Fruit fly (Drosophila melanogaster) whole organism, wandering third instar larva: ENCODE results near the gene dj-1beta.

Experiments
- Abd-B ChIP-seq: fragments of >200 bp; optimal IDR thresholded peaks from 2 replicates; lab custom pipeline; 2017; ENCODE audit warnings: missing biosample characterization, missing genetic modification characterization
- CG32264 ChIP-seq: fragments of 200-800 bp; sonication (Bioruptor generic); optimal IDR thresholded peaks from 2 replicates; lab custom pipeline; 2016; ENCODE audit warnings: missing biosample characterization, missing genetic modification characterization
- CG9705 ChIP-seq: fragments of 200-800 bp; sonication (Bioruptor generic); optimal IDR thresholded peaks from 2 replicates; lab custom pipeline; 2018; ENCODE audit warnings: missing biosample characterization, mild to moderate bottlenecking, missing genetic modification characterization
- CrebA ChIP-seq: fragments of 200-800 bp; sonication (Bioruptor generic); optimal IDR thresholded peaks from 2 replicates; lab custom pipeline; 2016; ENCODE audit warnings: missing biosample characterization, mild to moderate bottlenecking, missing genetic modification characterization, borderline replicate concordance
- Dfd ChIP-seq: fragments of >200 bp; optimal IDR thresholded peaks from 2 replicates; lab custom pipeline; 2017; ENCODE audit warnings: missing biosample characterization, missing genetic modification characterization
- Dif ChIP-seq: fragments of 200-275, 200-300 bp; sonication (Bioruptor generic); optimal IDR thresholded peaks from 2 replicates; lab custom pipeline; 2018; ENCODE audit warnings: missing biosample characterization, missing genetic modification characterization; ENCODE audit not compliant: partially characterized antibody
- HLH106 ChIP-seq: fragments of 200-800 bp; optimal IDR thresholded peaks from 3 replicates; lab custom pipeline; 2019; ENCODE audit warnings: missing biosample characterization, mild to moderate bottlenecking, missing genetic modification characterization, moderate library complexity
- Hnf4 ChIP-seq: fragments of 200-800 bp; sonication (Bioruptor generic); optimal IDR thresholded peaks from 2 replicates; lab custom pipeline; 2016; ENCODE audit warnings: missing biosample characterization, mild to moderate bottlenecking, missing genetic modification characterization
- Hr78 ChIP-seq: fragments of >200 bp; optimal IDR thresholded peaks from 2 replicates; lab custom pipeline; 2017; ENCODE audit warnings: missing biosample characterization, missing genetic modification characterization
- Hr83 ChIP-seq: fragments of 200-300 bp; sonication (Bioruptor generic); optimal IDR thresholded peaks from 2 replicates; lab custom pipeline; 2016; ENCODE audit warnings: missing biosample characterization, mild to moderate bottlenecking, missing genetic modification characterization, moderate library complexity; ENCODE audit not compliant: poor library complexity, severe bottlenecking
- Jra ChIP-seq: sonication (Bioruptor generic); optimal IDR thresholded peaks from 2 replicates; lab custom pipeline; 2016; ENCODE audit warnings: missing biosample characterization, missing genetic modification characterization
- Mio ChIP-seq: sonication (Bioruptor generic); optimal IDR thresholded peaks from 2 replicates; lab custom pipeline; 2016; ENCODE audit warnings: missing biosample characterization, missing genetic modification characterization
- Myc ChIP-seq: fragments of >200 bp; optimal IDR thresholded peaks from 2 replicates; lab custom pipeline; 2017
- N ChIP-seq: fragments of >200 bp; optimal IDR thresholded peaks from 2 replicates; lab custom pipeline; 2018; ENCODE audit warnings: missing biosample characterization, missing external identifiers, missing genetic modification characterization
- OdsH ChIP-seq: fragments of 200-800 bp; sonication (Bioruptor generic); optimal IDR thresholded peaks from 2 replicates; lab custom pipeline; 2016; ENCODE audit warnings: missing biosample characterization, mild to moderate bottlenecking, missing genetic modification characterization
- Rel ChIP-seq, 2 experiments: fragments of 200-800 bp; sonication (Bioruptor generic) in 1 of 2; optimal IDR thresholded peaks; 2 replicates in 1 of 2; 3 replicates in 1 of 2; lab custom pipeline; 2016 to 2019; ENCODE audit warnings: mild to moderate bottlenecking in 2 of 2, missing biosample characterization in 2 of 2, missing genetic modification characterization in 2 of 2, moderate library complexity in 1 of 2
- Sp1 ChIP-seq: fragments of 200-800 bp; sonication (Bioruptor generic); optimal IDR thresholded peaks from 3 replicates; lab custom pipeline; 2019; ENCODE audit warnings: missing biosample characterization, mild to moderate bottlenecking, missing genetic modification characterization, moderate library complexity
- Vsx2 ChIP-seq: fragments of 200-300, 225-300 bp; sonication (Bioruptor generic); optimal IDR thresholded peaks from 2 replicates; lab custom pipeline; 2018; ENCODE audit warnings: missing biosample characterization, missing genetic modification characterization; ENCODE audit not compliant: partially characterized antibody
- br ChIP-seq: fragments of 200-800 bp; sonication (Bioruptor generic); optimal IDR thresholded peaks from 2 replicates; lab custom pipeline; 2016; ENCODE audit warnings: missing biosample characterization, missing genetic modification characterization
- dl ChIP-seq, 2 experiments: fragments of 175-275, 200-275 bp in 1 of 2; fragments of 200-275 bp in 1 of 2; sonication (Bioruptor generic); optimal IDR thresholded peaks; lab custom pipeline; 2018; ENCODE audit warnings: mild to moderate bottlenecking in 2 of 2, missing biosample characterization in 2 of 2, missing genetic modification characterization in 2 of 2, moderate library complexity in 2 of 2; ENCODE audit not compliant: partially characterized antibody in 2 of 2, insufficient read depth in 1 of 2
- dmrt93B ChIP-seq: fragments of 200-800 bp; sonication (Bioruptor generic); optimal IDR thresholded peaks from 2 replicates; lab custom pipeline; 2018; ENCODE audit warnings: missing biosample characterization, mild to moderate bottlenecking, missing genetic modification characterization
- ey ChIP-seq: fragments of 200-800 bp; sonication (Bioruptor generic); optimal IDR thresholded peaks from 2 replicates; lab custom pipeline; 2016; ENCODE audit warnings: missing biosample characterization, missing genetic modification characterization
- foxo ChIP-seq, 2 experiments: fragments of 200-800 bp; sonication (Bioruptor generic); optimal IDR thresholded peaks; 2 replicates in 1 of 2; 3 replicates in 1 of 2; lab custom pipeline; 2016 to 2017; ENCODE audit warnings: missing biosample characterization in 2 of 2, missing genetic modification characterization in 2 of 2
- fru ChIP-seq: fragments of 200-800 bp; sonication (Bioruptor generic); optimal IDR thresholded peaks from 3 replicates; lab custom pipeline; 2016; ENCODE audit warnings: missing biosample characterization, mild to moderate bottlenecking, missing genetic modification characterization
- h ChIP-seq: fragments of 200-800 bp; sonication (Bioruptor generic); optimal IDR thresholded peaks from 3 replicates; lab custom pipeline; 2016; ENCODE audit warnings: missing biosample characterization, mild to moderate bottlenecking, missing genetic modification characterization
- jim ChIP-seq: fragments of 175-275, 200-325 bp; sonication (Bioruptor generic); optimal IDR thresholded peaks from 2 replicates; lab custom pipeline; 2016; ENCODE audit warnings: missing biosample characterization, mild to moderate bottlenecking, missing genetic modification characterization
- lola ChIP-seq: fragments of >200 bp; optimal IDR thresholded peaks from 2 replicates; lab custom pipeline; 2017; ENCODE audit warnings: missing biosample characterization, missing genetic modification characterization
- psq ChIP-seq: fragments of 200-800 bp; sonication (Bioruptor generic); optimal IDR thresholded peaks from 3 replicates; lab custom pipeline; 2017; ENCODE audit warnings: missing biosample characterization, mild to moderate bottlenecking, missing genetic modification characterization, moderate library complexity
- rgr ChIP-seq: fragments of 200-800 bp; sonication (Bioruptor generic); optimal IDR thresholded peaks from 3 replicates; lab custom pipeline; 2016; ENCODE audit warnings: missing biosample characterization, mild to moderate bottlenecking, missing genetic modification characterization
- sage ChIP-seq: fragments of 200-800 bp; sonication (Bioruptor generic); optimal IDR thresholded peaks from 2 replicates; lab custom pipeline; 2016; ENCODE audit warnings: missing biosample characterization, mild to moderate bottlenecking, missing genetic modification characterization
- sv ChIP-seq: fragments of 200-800 bp; sonication (Bioruptor generic); optimal IDR thresholded peaks from 3 replicates; lab custom pipeline; 2016; ENCODE audit warnings: missing biosample characterization, missing genetic modification characterization
- tai ChIP-seq: sonication (Bioruptor generic); optimal IDR thresholded peaks from 2 replicates; lab custom pipeline; 2016; ENCODE audit warnings: missing biosample characterization, missing genetic modification characterization
- usp ChIP-seq: fragments of >200 bp; optimal IDR thresholded peaks from 2 replicates; lab custom pipeline; 2017; ENCODE audit warnings: missing biosample characterization, missing genetic modification characterization
- woc ChIP-seq: sonication (Bioruptor generic); optimal IDR thresholded peaks from 2 replicates; lab custom pipeline; 2016; ENCODE audit warnings: missing biosample characterization, mild to moderate bottlenecking, missing genetic modification characterization

dj-1beta gene

dm6 chr3R:30762230-30762629 lies 44.7 kb upstream of the dj-1beta start:
- TF ChIP-seq Dif (GFP tag; lab: Kevin White, UChicago) = no peak
- TF ChIP-seq Hnf4 (GFP tag; lab: Kevin White, UChicago) = no peak
- no peak for TF ChIP-seq fru (GFP tag; lab: Kevin White, UChicago)
- no peak for TF ChIP-seq Jra
- no peak for TF ChIP-seq foxo (GFP tag; optimal IDR thresholded peaks at IDR 0.05; lab: Kevin White, UChicago)
- no peak for TF ChIP-seq Rel (GFP tag; optimal IDR thresholded peaks at IDR 0.05; lab: Kevin White, UChicago)
- no peak for TF ChIP-seq Rel (tag; optimal IDR thresholded peaks at IDR 0.05; lab: Kevin White, UChicago)
- TF ChIP-seq Dfd (GFP tag; lab: Kevin White, UChicago) = no peak
- no peak for TF ChIP-seq dmrt93B (GFP tag; lab: Kevin White, UChicago)
- no peak for TF ChIP-seq woc (GFP tag; lab: Kevin White, UChicago)
- TF ChIP-seq HLH106 = no peak
- no peak for TF ChIP-seq OdsH (GFP tag; lab: Kevin White, UChicago)
- no peak for TF ChIP-seq lola (GFP tag; lab: Kevin White, UChicago)
- no peak for TF ChIP-seq CG9705 (GFP tag; lab: Kevin White, UChicago)
- no peak for TF ChIP-seq ey
- no peak for TF ChIP-seq N
- no peak for TF ChIP-seq br

DNA sequence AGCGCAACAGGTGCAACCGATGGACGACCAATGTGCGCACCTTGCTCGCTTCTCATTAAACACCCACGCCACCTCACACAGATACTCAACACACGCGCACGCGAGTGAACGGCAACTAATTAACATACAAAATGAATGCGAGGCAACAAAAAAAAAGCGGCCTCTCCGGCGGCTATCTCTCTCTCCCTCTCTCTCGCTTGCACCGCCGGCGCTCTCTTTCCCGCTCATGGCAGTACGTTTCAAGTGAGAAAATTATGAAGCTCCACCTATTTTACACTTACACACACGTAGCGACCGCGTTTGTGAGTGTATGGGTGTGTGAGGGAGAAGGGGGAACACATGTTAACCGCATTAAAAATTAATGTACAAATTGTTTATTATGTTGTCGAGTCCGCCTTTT lies 42.8 kb upstream of the dj-1beta start:
- no peak for TF ChIP-seq Sp1 (GFP tag; lab: Kevin White, UChicago)
- no peak for TF ChIP-seq ey
- peak in 1 of 2 experiments; percentile 11 for TF ChIP-seq dl (GFP tag; optimal IDR thresholded peaks at IDR 0.05; lab: Kevin White, UChicago; ENCODE audit: insufficient read depth in 1 of 2, partially characterized antibody in 2 of 2)
- no peak for TF ChIP-seq br
- TF ChIP-seq lola (GFP tag; lab: Kevin White, UChicago) = no peak
- peak; percentile 82 for TF ChIP-seq Vsx2 (GFP tag; lab: Kevin White, UChicago)
- peak; percentile 19 for TF ChIP-seq Dif (GFP tag; lab: Kevin White, UChicago)
- TF ChIP-seq OdsH (GFP tag; lab: Kevin White, UChicago) = no peak
- no peak for TF ChIP-seq Myc
- no peak for TF ChIP-seq Hnf4 (GFP tag; lab: Kevin White, UChicago)
- TF ChIP-seq Hr83 = no peak

- peak; percentile 67 for TF ChIP-seq Dif (GFP tag; lab: Kevin White, UChicago)
- peak; percentile 0 for TF ChIP-seq Sp1 (GFP tag; lab: Kevin White, UChicago)
- TF ChIP-seq Hr83 = peak; percentile 40
- no peak for TF ChIP-seq dmrt93B (GFP tag; lab: Kevin White, UChicago)
- no peak for TF ChIP-seq Myc
- no peak for TF ChIP-seq tai (GFP tag; lab: Kevin White, UChicago)
- no peak for TF ChIP-seq OdsH (GFP tag; lab: Kevin White, UChicago)
- peak in 1 of 2 experiments; percentile 43 for TF ChIP-seq dl (GFP tag; optimal IDR thresholded peaks at IDR 0.05; lab: Kevin White, UChicago; ENCODE audit: insufficient read depth in 1 of 2, partially characterized antibody in 2 of 2)
- TF ChIP-seq Hr78 (GFP tag; lab: Kevin White, UChicago) = no peak
- TF ChIP-seq CrebA (GFP tag; lab: Kevin White, UChicago) = no peak
- no peak for TF ChIP-seq Mio (GFP tag; lab: Kevin White, UChicago)
- peak; percentile 4 for TF ChIP-seq psq (GFP tag; lab: Kevin White, UChicago)
- TF ChIP-seq usp = no peak
- TF ChIP-seq Rel (GFP tag; optimal IDR thresholded peaks at IDR 0.05; lab: Kevin White, UChicago) = no peak
- TF ChIP-seq Rel (tag; optimal IDR thresholded peaks at IDR 0.05; lab: Kevin White, UChicago) = no peak
- TF ChIP-seq h (GFP tag; lab: Kevin White, UChicago) = no peak
- no peak for TF ChIP-seq jim (GFP tag; lab: Kevin White, UChicago)
- TF ChIP-seq Dfd (GFP tag; lab: Kevin White, UChicago) = no peak
- no peak for TF ChIP-seq Hnf4 (GFP tag; lab: Kevin White, UChicago)
- no peak for TF ChIP-seq sv (GFP tag; lab: Kevin White, UChicago)
- peak; percentile 17 for TF ChIP-seq rgr
- TF ChIP-seq foxo (GFP tag; optimal IDR thresholded peaks at IDR 0.05; lab: Kevin White, UChicago) = no peak
- TF ChIP-seq Abd-B (GFP tag; lab: Kevin White, UChicago) = no peak
- TF ChIP-seq woc (GFP tag; lab: Kevin White, UChicago) = no peak
- no peak for TF ChIP-seq CG9705 (GFP tag; lab: Kevin White, UChicago)
- TF ChIP-seq N = no peak
- no peak for TF ChIP-seq Vsx2 (GFP tag; lab: Kevin White, UChicago)
- TF ChIP-seq sage (GFP tag; lab: Kevin White, UChicago) = no peak
- TF ChIP-seq CG32264 (GFP tag; lab: Kevin White, UChicago) = no peak
- no peak for TF ChIP-seq lola (GFP tag; lab: Kevin White, UChicago)
Measured at dm6 chr3R:30765306-30766033, 41.4 kb upstream of the dj-1beta start, which contains the start of gene zfh1. zfh1 (plus strand) TSS chr3R:30765926.
